Worm (Caenorhabditis elegans): Measurements from ENCODE around the gene F47B10.4.

Gene F47B10.4

ce11 chrX:10870137-10870536 lies 20.9 kb upstream of the F47B10.4 start, which contains the start of gene pgp-7:
Gene pgp-7, minus strand, starts transcription at chrX:10870237.
- TF ChIP-seq egl-13 (tag; optimal IDR thresholded peaks at IDR 0.05), result no peak
- no peak for TF ChIP-seq efl-1 (optimal IDR thresholded peaks at IDR 0.05)
- TF ChIP-seq efl-1 (GFP tag; optimal IDR thresholded peaks at IDR 0.05 in 1 of 2), result peak in 1 of 2 experiments; percentile 10

ce11 chrX:10877138-10877743 lies 13.8 kb upstream of the F47B10.4 start, which contains the start of gene pgp-6:
Gene pgp-6, minus strand, starts transcription at chrX:10877425.
- TF ChIP-seq elt-2 (tag; optimal IDR thresholded peaks at IDR 0.05) (peak; percentile 71), nhr-20 (tag; optimal IDR thresholded peaks at IDR 0.05) (peak; percentile 44), efl-1 (optimal IDR thresholded peaks at IDR 0.05) (no peak), efl-1 (GFP tag; optimal IDR thresholded peaks at IDR 0.05 in 1 of 2) (peak in 1 of 2 experiments; percentile 41), xbp-1 (tag; optimal IDR thresholded peaks at IDR 0.05) (no peak), nhr-85 (tag) (peak; percentile 65), jun-1 (tag; optimal IDR thresholded peaks at IDR 0.05) (no peak), nhr-77 (tag; optimal IDR thresholded peaks at IDR 0.05) (no peak), skn-1 (tag; optimal IDR thresholded peaks at IDR 0.05) (peak; percentile 77), irx-1 (tag; optimal IDR thresholded peaks at IDR 0.05) (no peak), nhr-11 (tag; optimal IDR thresholded peaks at IDR 0.05) (no peak), ztf-11 (tag; optimal IDR thresholded peaks at IDR 0.05) (no peak)

ce11 chrX:10880509-10880908 lies 10.6 kb upstream of the F47B10.4 start, which contains the start of gene T21E8.4:
Gene T21E8.4, plus strand, starts transcription at chrX:10880809.
- no peak for TF ChIP-seq vab-15 (tag; optimal IDR thresholded peaks at IDR 0.05)
- TF ChIP-seq nhr-12 (tag; optimal IDR thresholded peaks at IDR 0.05), result no peak
- TF ChIP-seq tbx-2 (tag; optimal IDR thresholded peaks at IDR 0.05), result no peak
- TF ChIP-seq elt-2 (tag; optimal IDR thresholded peaks at IDR 0.05), result no peak
- no peak for TF ChIP-seq fkh-4 (tag; optimal IDR thresholded peaks at IDR 0.05; ENCODE audit: borderline replicate concordance)

DNA sequence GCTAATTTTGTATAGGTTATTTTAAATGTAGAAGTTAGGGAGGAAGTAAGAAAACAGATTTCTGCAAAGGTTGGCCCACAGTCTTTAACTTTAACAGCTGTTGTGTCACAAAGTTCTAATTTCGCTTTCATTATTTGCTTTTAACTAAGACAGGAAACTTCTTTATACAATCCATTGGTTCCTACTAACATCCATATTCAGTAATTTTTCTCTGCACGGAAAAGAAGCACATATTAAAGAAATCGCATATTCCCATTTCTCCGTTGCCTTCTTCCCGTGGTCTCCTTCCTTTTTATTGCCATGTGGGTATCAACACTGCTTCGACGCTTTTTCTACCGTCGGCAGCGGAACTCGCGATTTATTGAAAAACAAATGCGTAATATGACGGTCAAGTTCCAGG lies 9.1 kb upstream of the F47B10.4 start, which contains the start of gene T21E8.6:
T21E8.6 (plus strand) TSS at position 301 of the 400 bp plus-strand sequence.
- TF ChIP-seq zag-1 (tag; optimal IDR thresholded peaks at IDR 0.05) (no peak), lin-14 (GFP tag; optimal IDR thresholded peaks at IDR 0.05) (no peak), lin-39 (tag; optimal IDR thresholded peaks at IDR 0.05) (no peak), unc-130 (tag; optimal IDR thresholded peaks at IDR 0.05) (no peak), mep-1 (tag; optimal IDR thresholded peaks at IDR 0.05) (no peak), ceh-8 (GFP tag; optimal IDR thresholded peaks at IDR 0.05) (no peak), vab-15 (tag; optimal IDR thresholded peaks at IDR 0.05) (no peak), ceh-63 (GFP tag; optimal IDR thresholded peaks at IDR 0.05) (no peak), isw-1 (GFP tag; IDR thresholded peaks at IDR 0.05) (no peak), elt-3 (tag; optimal IDR thresholded peaks at IDR 0.05) (no peak), ztf-11 (tag; optimal IDR thresholded peaks at IDR 0.05) (no peak), nhr-28 (tag; optimal IDR thresholded peaks at IDR 0.05) (no peak), sptf-1 (tag; optimal IDR thresholded peaks at IDR 0.05) (no peak), efl-1 (optimal IDR thresholded peaks at IDR 0.05) (no peak), efl-1 (GFP tag; optimal IDR thresholded peaks at IDR 0.05 in 1 of 2) (no peak)

DNA sequence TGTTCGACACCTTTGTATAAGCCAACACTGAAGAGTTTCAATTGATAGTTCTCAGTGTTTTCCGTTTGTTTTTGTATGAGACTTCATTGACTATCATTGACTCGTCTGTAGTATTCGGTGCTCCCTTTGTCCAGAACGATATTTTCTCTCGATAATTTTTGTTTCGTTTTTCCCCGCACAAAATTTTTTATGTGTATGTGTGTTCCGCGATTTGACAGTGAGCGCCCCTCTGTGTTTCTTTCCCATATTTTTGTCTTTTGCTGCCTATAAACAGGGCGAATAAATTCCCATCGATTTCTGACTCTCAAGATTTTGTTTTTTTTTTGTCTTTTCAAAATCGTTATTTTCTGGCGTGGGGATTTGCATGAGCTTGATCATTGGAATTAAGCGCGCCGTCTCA lies 7.9 kb upstream of the F47B10.4 start, which contains the start of gene T21E8.7:
T21E8.7 (plus strand) TSS at position 301 of the 400 bp plus-strand sequence.
- TF ChIP-seq mef-2 (tag; optimal IDR thresholded peaks at IDR 0.05) (no peak), hlh-17 (GFP tag; optimal IDR thresholded peaks at IDR 0.05; ENCODE audit: borderline replicate concordance) (no peak), C16A3.4 (tag; optimal IDR thresholded peaks at IDR 0.05) (no peak), nhr-71 (tag; optimal IDR thresholded peaks at IDR 0.05) (no peak), ceh-82 (tag; optimal IDR thresholded peaks at IDR 0.05) (no peak), hlh-4 (tag; optimal IDR thresholded peaks at IDR 0.05) (no peak), ceh-63 (GFP tag; optimal IDR thresholded peaks at IDR 0.05) (no peak), lin-39 (tag; optimal IDR thresholded peaks at IDR 0.05) (no peak)

Measured in whole organism, L1 larva.